Fruit fly (Drosophila melanogaster) whole organism, embryonic: Measurements from ENCODE around the gene Ssadh.

ENCODE experiments used
- Asciz ChIP-seq: fragments of 200-800 bp; sonication (Bioruptor generic); optimal IDR thresholded peaks from 2 replicates; lab custom pipeline; 2017; ENCODE audit warnings: missing biosample characterization, mild to moderate bottlenecking, missing genetic modification characterization, missing genetic modification reagents
- Atf-2 ChIP-seq: fragments of 200-800 bp; sonication (Bioruptor generic); optimal IDR thresholded peaks from 2 replicates; lab custom pipeline; 2016; ENCODE audit warnings: missing biosample characterization, missing genetic modification characterization
- CG10462 ChIP-seq: fragments of 200-800 bp; sonication (Bioruptor generic); optimal IDR thresholded peaks from 2 replicates; lab custom pipeline; 2016; ENCODE audit warnings: missing biosample characterization, missing genetic modification characterization
- CG11247 ChIP-seq: fragments of 200-800 bp; sonication (Bioruptor generic); IDR thresholded peaks from 2 replicates; pipeline ENCODE4 v1.3.6; 2022; ENCODE audit warnings: missing biosample characterization, missing genetic modification characterization
- CG11696 ChIP-seq: fragments of 200-800 bp; sonication (Bioruptor generic); IDR thresholded peaks from 2 replicates; pipeline ENCODE4 v1.3.6; 2022; ENCODE audit warnings: missing biosample characterization, missing genetic modification characterization
- CG12219 ChIP-seq: fragments of 200-800 bp; sonication (Bioruptor generic); optimal IDR thresholded peaks from 3 replicates; lab custom pipeline; 2018; ENCODE audit warnings: missing biosample characterization, mild to moderate bottlenecking, missing genetic modification characterization
- CG12659 ChIP-seq: fragments of 200-800 bp; sonication (Bioruptor generic); optimal IDR thresholded peaks from 3 replicates; lab custom pipeline; 2017; ENCODE audit warnings: mild to moderate bottlenecking, missing biosample characterization, missing genetic modification reagents, missing genetic modification characterization
- CG13287 ChIP-seq: fragments of 200-800 bp; sonication (Bioruptor generic); IDR thresholded peaks from 2 replicates; pipeline ENCODE4 v1.3.6; 2022; ENCODE audit warnings: missing biosample characterization, missing genetic modification characterization; ENCODE audit not compliant: partially characterized antibody
- CG15269 ChIP-seq: fragments of 200-800 bp; sonication (Bioruptor generic); optimal IDR thresholded peaks from 2 replicates; lab custom pipeline; 2018; ENCODE audit warnings: missing biosample characterization, mild to moderate bottlenecking, missing genetic modification characterization, moderate library complexity
- CG16863 ChIP-seq: fragments of 200-800 bp; sonication (Bioruptor generic); optimal IDR thresholded peaks from 3 replicates; lab custom pipeline; 2016; ENCODE audit warnings: missing biosample characterization, missing genetic modification characterization
- CG18011 ChIP-seq: fragments of 200-800 bp; sonication (Bioruptor generic); optimal IDR thresholded peaks from 2 replicates; lab custom pipeline; 2017; ENCODE audit warnings: missing biosample characterization, missing genetic modification characterization, mild to moderate bottlenecking, moderate library complexity, missing genotype
- CG18764 ChIP-seq: fragments of 200-800 bp; sonication (Bioruptor generic); optimal IDR thresholded peaks from 3 replicates; lab custom pipeline; 2016; ENCODE audit warnings: missing biosample characterization, missing genetic modification characterization
- CG3065 ChIP-seq: fragments of 200-800 bp; sonication (Bioruptor generic); optimal IDR thresholded peaks from 2 replicates; lab custom pipeline; 2016; ENCODE audit warnings: missing biosample characterization, missing genetic modification characterization
- CG3281 ChIP-seq: fragments of 200-800 bp; sonication (Bioruptor generic); optimal IDR thresholded peaks from 3 replicates; lab custom pipeline; 2017; ENCODE audit warnings: missing biosample characterization, mild to moderate bottlenecking, missing genetic modification characterization
- CG3407 ChIP-seq: fragments of 200-800 bp; sonication (Bioruptor generic); optimal IDR thresholded peaks from 2 replicates; lab custom pipeline; 2018; ENCODE audit warnings: missing biosample characterization, mild to moderate bottlenecking, missing genetic modification characterization
- CG34422 ChIP-seq: fragments of 200-800 bp; sonication (Bioruptor generic); IDR thresholded peaks from 3 replicates; pipeline ENCODE4 v1.3.6; 2022; ENCODE audit warnings: missing biosample characterization, missing genetic modification characterization
- CG4730 ChIP-seq: fragments of 200-800 bp; sonication (Bioruptor generic); IDR thresholded peaks from 2 replicates; pipeline ENCODE4 v1.3.6; 2022; ENCODE audit warnings: missing biosample characterization, missing genetic modification characterization
- CG6272 ChIP-seq: fragments of 200-800 bp; sonication (Bioruptor generic); IDR thresholded peaks from 2 replicates; pipeline ENCODE4 v1.3.6; 2022; ENCODE audit warnings: missing biosample characterization, missing genetic modification characterization
- CG6765 ChIP-seq: fragments of 200-800 bp; sonication (Bioruptor generic); optimal IDR thresholded peaks from 3 replicates; lab custom pipeline; 2017; ENCODE audit warnings: missing biosample characterization, mild to moderate bottlenecking, missing genetic modification characterization
- CG7357 ChIP-seq: fragments of 200-800 bp; sonication (Bioruptor generic); IDR thresholded peaks from 3 replicates; pipeline ENCODE4 v1.3.6; 2022; ENCODE audit warnings: missing biosample characterization, missing genetic modification characterization
- CG7745 ChIP-seq: fragments of 200-800 bp; sonication (Bioruptor generic); optimal IDR thresholded peaks from 2 replicates; lab custom pipeline; 2018; ENCODE audit warnings: missing biosample characterization, mild to moderate bottlenecking, missing genetic modification characterization, moderate library complexity
- CG8089 ChIP-seq: fragments of 200-800 bp; sonication (Bioruptor generic); optimal IDR thresholded peaks from 3 replicates; lab custom pipeline; 2016; ENCODE audit warnings: missing biosample characterization, missing genetic modification characterization
- CG8359 ChIP-seq: fragments of 200-800 bp; sonication (Bioruptor generic); optimal IDR thresholded peaks from 2 replicates; lab custom pipeline; 2017; ENCODE audit warnings: missing biosample characterization, mild to moderate bottlenecking, missing genetic modification characterization, borderline replicate concordance
- CG8765 ChIP-seq: fragments of 200-800 bp; sonication (Bioruptor generic); IDR thresholded peaks from 2 replicates; pipeline ENCODE4 v1.3.6; 2022; ENCODE audit warnings: missing biosample characterization, missing genetic modification characterization
- ERR ChIP-seq: fragments of 200-800 bp; sonication (Bioruptor generic); optimal IDR thresholded peaks from 2 replicates; lab custom pipeline; 2016; ENCODE audit warnings: missing biosample characterization, missing genetic modification characterization
- HLH4C ChIP-seq: fragments of 200-800 bp; sonication (Bioruptor generic); IDR thresholded peaks from 3 replicates; pipeline ENCODE4 v1.3.6; 2022; ENCODE audit warnings: missing biosample characterization, missing genetic modification characterization; ENCODE audit not compliant: partially characterized antibody
- Hmx ChIP-seq: fragments of 200-800 bp; sonication (Bioruptor generic); optimal IDR thresholded peaks from 2 replicates; lab custom pipeline; 2016; ENCODE audit warnings: missing biosample characterization, missing genetic modification characterization
- Jarid2 ChIP-seq: fragments of 200-800 bp; sonication (Bioruptor generic); optimal IDR thresholded peaks from 3 replicates; lab custom pipeline; 2017; ENCODE audit warnings: mild to moderate bottlenecking, missing biosample characterization, missing genetic modification reagents, missing genetic modification characterization
- Lhr ChIP-seq: fragments of 200-800 bp; sonication (Bioruptor generic); optimal IDR thresholded peaks from 3 replicates; lab custom pipeline; 2017; ENCODE audit warnings: mild to moderate bottlenecking, missing biosample characterization, missing genetic modification reagents, missing genetic modification characterization
- Lpt ChIP-seq: fragments of >200 bp; optimal IDR thresholded peaks from 2 replicates; lab custom pipeline; 2018; ENCODE audit warnings: missing biosample characterization, missing genetic modification characterization
- NK7.1 ChIP-seq: fragments of 200-800 bp; sonication (Bioruptor generic); optimal IDR thresholded peaks from 3 replicates; lab custom pipeline; 2016; ENCODE audit warnings: missing biosample characterization, missing genetic modification characterization
- Sry-δ ChIP-seq: fragments of 200-800 bp; sonication (Bioruptor generic); optimal IDR thresholded peaks from 2 replicates; lab custom pipeline; 2016; ENCODE audit warnings: missing biosample characterization, missing genetic modification characterization
- Stat92E ChIP-seq, 3 experiments: fragments of >200 bp in 2 of 3; fragments of 200-800 bp in 1 of 3; sonication (Bioruptor generic) in 1 of 3; optimal IDR thresholded peaks; 2 replicates each; lab custom pipeline; 2017 to 2019; ENCODE audit warnings: missing biosample characterization in 3 of 3, missing genetic modification characterization in 3 of 3, mild to moderate bottlenecking in 1 of 3, moderate library complexity in 1 of 3
- ac ChIP-seq: fragments of 200-800 bp; sonication (Bioruptor generic); optimal IDR thresholded peaks from 3 replicates; lab custom pipeline; 2017; ENCODE audit warnings: missing biosample characterization, mild to moderate bottlenecking, missing genetic modification characterization
- aop ChIP-seq: fragments of 200-800 bp; sonication (Bioruptor generic); IDR thresholded peaks from 2 replicates; pipeline ENCODE4 v1.3.6; 2022; ENCODE audit warnings: missing biosample characterization, missing genetic modification characterization
- br ChIP-seq: fragments of >200 bp; optimal IDR thresholded peaks from 2 replicates; lab custom pipeline; 2017
- crc ChIP-seq: fragments of 200-800 bp; sonication (Bioruptor generic); optimal IDR thresholded peaks from 2 replicates; lab custom pipeline; 2016; ENCODE audit warnings: missing biosample characterization, missing genetic modification characterization
- da ChIP-seq: fragments of 200-800 bp; sonication (Bioruptor generic); optimal IDR thresholded peaks from 2 replicates; lab custom pipeline; 2016; ENCODE audit warnings: missing biosample characterization, missing genetic modification characterization
- en ChIP-seq: fragments of 200-800 bp; sonication (Bioruptor generic); optimal IDR thresholded peaks from 2 replicates; lab custom pipeline; 2016; ENCODE audit warnings: missing biosample characterization, missing genetic modification characterization
- fd3F ChIP-seq: fragments of 200-800 bp; sonication (Bioruptor generic); optimal IDR thresholded peaks from 2 replicates; lab custom pipeline; 2018; ENCODE audit warnings: missing biosample characterization, mild to moderate bottlenecking, missing genetic modification characterization, moderate library complexity
- fu2 ChIP-seq: fragments of 200-800 bp; sonication (Bioruptor generic); optimal IDR thresholded peaks from 2 replicates; lab custom pipeline; 2016; ENCODE audit warnings: missing biosample characterization, missing genetic modification characterization
- maf-S ChIP-seq: fragments of 200-800 bp; sonication (Bioruptor generic); optimal IDR thresholded peaks from 2 replicates; lab custom pipeline; 2016; ENCODE audit warnings: missing biosample characterization, missing genetic modification characterization
- odd ChIP-seq: fragments of 200-800 bp; sonication (Bioruptor generic); optimal IDR thresholded peaks from 2 replicates; lab custom pipeline; 2017; ENCODE audit warnings: missing biosample characterization, mild to moderate bottlenecking, missing genetic modification characterization
- slp2 ChIP-seq: fragments of 200-800 bp; sonication (Bioruptor generic); optimal IDR thresholded peaks from 2 replicates; lab custom pipeline; 2016; ENCODE audit warnings: missing biosample characterization, missing genetic modification characterization
- sna ChIP-seq: fragments of 200-800 bp; sonication (Bioruptor generic); IDR thresholded peaks from 2 replicates; pipeline ENCODE4 v1.3.6; 2022; ENCODE audit warnings: missing biosample characterization, missing genetic modification characterization; ENCODE audit not compliant: partially characterized antibody
- sqz ChIP-seq: fragments of 200-800 bp; sonication (Bioruptor generic); optimal IDR thresholded peaks from 3 replicates; lab custom pipeline; 2018; ENCODE audit warnings: missing biosample characterization, mild to moderate bottlenecking, missing genetic modification characterization
- stc ChIP-seq: fragments of 200-800 bp; sonication (Bioruptor generic); IDR thresholded peaks from 2 replicates; pipeline ENCODE4 v1.3.6; 2022; ENCODE audit warnings: missing biosample characterization, missing genetic modification characterization
- tll ChIP-seq, 2 experiments: fragments of 200-800 bp in 1 of 2; fragments of >200 bp in 1 of 2; sonication (Bioruptor generic) in 1 of 2; optimal IDR thresholded peaks; 2 replicates each; lab custom pipeline; 2017 to 2019; ENCODE audit warnings: missing biosample characterization in 2 of 2, missing genetic modification characterization in 2 of 2, mild to moderate bottlenecking in 1 of 2, moderate library complexity in 1 of 2
- usp ChIP-seq: fragments of >200 bp; optimal IDR thresholded peaks from 2 replicates; lab custom pipeline; 2017; ENCODE audit warnings: missing biosample characterization, missing genetic modification characterization
- wor ChIP-seq: fragments of 200-800 bp; sonication (Bioruptor generic); IDR thresholded peaks from 2 replicates; pipeline ENCODE4 v1.3.6; 2022; ENCODE audit warnings: missing biosample characterization, missing genetic modification characterization
- zen2 ChIP-seq: fragments of 200-800 bp; sonication (Bioruptor generic); IDR thresholded peaks from 3 replicates; pipeline ENCODE4 v1.3.6; 2022; ENCODE audit warnings: missing biosample characterization, missing genetic modification characterization; ENCODE audit not compliant: partially characterized antibody

Ssadh gene

DNA sequence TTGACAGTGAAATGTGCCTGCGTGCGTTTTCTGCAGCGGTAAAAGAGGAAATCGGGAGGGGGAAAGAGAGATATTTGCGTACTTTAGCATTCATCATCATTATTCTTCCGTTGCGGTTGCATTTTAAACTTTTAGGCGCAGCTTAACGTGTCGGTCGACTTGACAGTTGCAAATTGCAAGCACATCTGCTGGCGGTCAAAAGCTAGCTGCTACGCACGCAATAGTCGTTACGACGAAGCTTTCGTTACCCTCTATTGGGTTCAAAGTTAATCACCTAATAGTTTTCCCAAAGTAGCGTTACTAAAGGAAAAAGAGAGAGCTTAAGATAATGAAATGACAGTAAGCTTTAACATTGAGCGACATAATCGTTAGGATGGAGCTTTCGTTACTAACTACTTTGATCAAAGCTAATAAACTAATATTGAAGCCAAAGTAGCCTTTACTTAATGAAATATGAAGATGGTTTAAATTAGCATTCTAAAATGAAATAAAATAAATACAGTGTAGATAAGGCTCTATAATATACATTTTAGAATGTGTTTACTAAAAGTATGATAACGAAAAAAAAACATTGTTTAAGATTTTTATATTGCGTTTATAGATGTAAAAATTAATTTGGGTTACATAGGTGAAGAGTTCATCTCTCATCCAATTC lies 25.5 kb upstream of the Ssadh start (continued):
- TF ChIP-seq slp2 (no peak), usp (no peak), odd (no peak), CG4730 (GFP tag; lab: Robert Waterston, UW) (no peak), Lpt (GFP tag; lab: Kevin White, UChicago) (no peak), CG6272 (no peak), CG8765 (GFP tag; lab: Robert Waterston, UW) (no peak), HLH4C (GFP tag; lab: Robert Waterston, UW) (no peak), CG8089 (GFP tag; lab: Kevin White, UChicago) (no peak), CG7745 (no peak), CG7357 (GFP tag; lab: Robert Waterston, UW) (no peak), NK7.1 (GFP tag; lab: Kevin White, UChicago) (no peak), CG16863 (no peak), Stat92E (GFP tag; optimal IDR thresholded peaks at IDR 0.05; lab: Kevin White, UChicago) (no peak), CG15269 (tag; lab: Kevin White, UChicago) (peak; percentile 18), CG18011 (peak; percentile 97), CG3065 (GFP tag; lab: Kevin White, UChicago) (no peak), CG34422 (GFP tag; lab: Robert Waterston, UW) (no peak), ERR (GFP tag; lab: Kevin White, UChicago) (peak; percentile 25), CG8359 (GFP tag; lab: Kevin White, UChicago) (no peak), CG3407 (no peak), wor (GFP tag; lab: Robert Waterston, UW) (no peak), br (no peak), Lhr (GFP tag; lab: Kevin White, UChicago) (no peak), CG6765 (GFP tag; lab: Kevin White, UChicago) (no peak), CG18764 (GFP tag; lab: Kevin White, UChicago) (no peak), CG3281 (GFP tag; lab: Kevin White, UChicago) (no peak), zen2 (no peak), CG13287 (GFP tag; lab: Robert Waterston, UW) (peak; percentile 49; the same call in 1 of the 2 replicates), stc (GFP tag; lab: Robert Waterston, UW) (no peak), en (GFP tag; lab: Kevin White, UChicago) (no peak), da (GFP tag; lab: Kevin White, UChicago) (no peak), sna (GFP tag; lab: Robert Waterston, UW) (no peak), Sry-δ (GFP tag; lab: Kevin White, UChicago) (no peak), Hmx (no peak), ac (GFP tag; lab: Kevin White, UChicago) (no peak), fd3F (GFP tag; lab: Kevin White, UChicago) (no peak), CG11696 (no peak), fu2 (GFP tag; lab: Kevin White, UChicago) (no peak), Jarid2 (no peak), CG10462 (GFP tag; lab: Kevin White, UChicago) (no peak), aop (no peak), Asciz (GFP tag; lab: Kevin White, UChicago) (no peak), tll (GFP tag; optimal IDR thresholded peaks at IDR 0.05; lab: Kevin White, UChicago) (no peak), CG12659 (peak; percentile 18), CG12219 (no peak), Atf-2 (GFP tag; lab: Kevin White, UChicago) (no peak), maf-S (GFP tag; lab: Kevin White, UChicago) (no peak), crc (GFP tag; lab: Kevin White, UChicago) (no peak), CG11247 (GFP tag; lab: Robert Waterston, UW) (no peak), sqz (GFP tag; lab: Kevin White, UChicago) (no peak)
